Fruit fly (Drosophila melanogaster): ENCODE results near the gene CG14456.
"Not testable (repeated sequence)": the region's sequence is repeated elsewhere in the genome, so short reads cannot be mapped to it uniquely, and the experiment has no call there.

Gene CG14456

dm6 chr3L:22696930-22697329 lies 9.9 kb downstream of the CG14456 start, which contains the start of gene CG32453:
TSS of gene CG32453 (plus strand) at chr3L:22697230.
- TF ChIP-seq Hr83 (GFP tag; optimal IDR thresholded peaks at IDR 0.05; ENCODE audit: poor library complexity, severe bottlenecking); woc (GFP tag; optimal IDR thresholded peaks at IDR 0.05); sage (GFP tag; optimal IDR thresholded peaks at IDR 0.05): not testable (repeated sequence)

dm6 chr3L:22699133-22699532 lies 12.1 kb downstream of the CG14456 start, which contains the start of gene CG45116:
TSS of gene CG45116 (plus strand) at chr3L:22699433.
- TF ChIP-seq rgr (GFP tag; optimal IDR thresholded peaks at IDR 0.05) (no peak), GATAd (GFP tag; optimal IDR thresholded peaks at IDR 0.05) (no peak), tai (GFP tag; optimal IDR thresholded peaks at IDR 0.05) (no peak), dsf (GFP tag; optimal IDR thresholded peaks at IDR 0.05; ENCODE audit: borderline replicate concordance) (no peak), sage (GFP tag; optimal IDR thresholded peaks at IDR 0.05) (no peak), br (GFP tag; optimal IDR thresholded peaks at IDR 0.05) (no peak), Sp1 (GFP tag; optimal IDR thresholded peaks at IDR 0.05) (no peak), Vsx2 (GFP tag; optimal IDR thresholded peaks at IDR 0.05; ENCODE audit: partially characterized antibody) (no peak), Hnf4 (GFP tag; optimal IDR thresholded peaks at IDR 0.05) (no peak), Myc (optimal IDR thresholded peaks at IDR 0.05) (no peak), N (GFP tag; optimal IDR thresholded peaks at IDR 0.05) (no peak), lola (GFP tag; optimal IDR thresholded peaks at IDR 0.05) (no peak), fru (GFP tag; optimal IDR thresholded peaks at IDR 0.05) (no peak), dmrt93B (GFP tag; optimal IDR thresholded peaks at IDR 0.05) (no peak), Hr78 (GFP tag; optimal IDR thresholded peaks at IDR 0.05) (no peak)

dm6 chr3L:22711855-22712254 lies 24.8 kb downstream of the CG14456 start, which contains the start of gene CG11370:
TSS of gene CG11370 (plus strand) at chr3L:22712155.
- TF ChIP-seq HLH106 (tag; optimal IDR thresholded peaks at IDR 0.05), result no peak
- TF ChIP-seq psq (GFP tag; optimal IDR thresholded peaks at IDR 0.05), result no peak
- TF ChIP-seq Sp1 (GFP tag; optimal IDR thresholded peaks at IDR 0.05), result no peak
- TF ChIP-seq foxo (GFP tag; optimal IDR thresholded peaks at IDR 0.05), result no peak
- no peak for TF ChIP-seq jim (GFP tag; optimal IDR thresholded peaks at IDR 0.05)
- TF ChIP-seq rgr (GFP tag; optimal IDR thresholded peaks at IDR 0.05), result no peak

- TF ChIP-seq N (GFP tag; optimal IDR thresholded peaks at IDR 0.05) (no peak), Dfd (GFP tag; optimal IDR thresholded peaks at IDR 0.05) (no peak), woc (GFP tag; optimal IDR thresholded peaks at IDR 0.05) (no peak), Rel (GFP tag; optimal IDR thresholded peaks at IDR 0.05) (no peak), Rel (tag; optimal IDR thresholded peaks at IDR 0.05) (no peak), tai (GFP tag; optimal IDR thresholded peaks at IDR 0.05) (no peak), OdsH (GFP tag; optimal IDR thresholded peaks at IDR 0.05) (no peak), Myc (optimal IDR thresholded peaks at IDR 0.05) (no peak), brk (GFP tag; optimal IDR thresholded peaks at IDR 0.05) (no peak), fru (GFP tag; optimal IDR thresholded peaks at IDR 0.05) (no peak), lola (GFP tag; optimal IDR thresholded peaks at IDR 0.05) (no peak), sv (GFP tag; optimal IDR thresholded peaks at IDR 0.05) (no peak), usp (GFP tag; optimal IDR thresholded peaks at IDR 0.05) (no peak), ey (GFP tag; optimal IDR thresholded peaks at IDR 0.05) (no peak), pan (optimal IDR thresholded peaks at IDR 0.05) (no peak), h (GFP tag; optimal IDR thresholded peaks at IDR 0.05) (no peak), rgr (GFP tag; optimal IDR thresholded peaks at IDR 0.05) (no peak), dsf (GFP tag; optimal IDR thresholded peaks at IDR 0.05; ENCODE audit: borderline replicate concordance) (no peak), dmrt93B (GFP tag; optimal IDR thresholded peaks at IDR 0.05) (no peak), CrebA (GFP tag; optimal IDR thresholded peaks at IDR 0.05; ENCODE audit: borderline replicate concordance) (no peak), Hnf4 (GFP tag; optimal IDR thresholded peaks at IDR 0.05) (no peak)
Observed at dm6 chr3L:22713605-22714004, 26.6 kb downstream of the CG14456 start.

dm6 chr3L:22717137-22717767 lies 30.2 kb downstream of the CG14456 start, which contains the start of the genes ArfGAP3 and CG32452:
TSS of gene ArfGAP3 (minus strand) at chr3L:22717577.
TSS of gene CG32452 (plus strand) at chr3L:22717728.
- TF ChIP-seq dmrt93B (GFP tag; optimal IDR thresholded peaks at IDR 0.05) (peak; percentile 38), CG32264 (GFP tag; optimal IDR thresholded peaks at IDR 0.05) (no peak), sv (GFP tag; optimal IDR thresholded peaks at IDR 0.05) (peak; percentile 62), CG9705 (GFP tag; optimal IDR thresholded peaks at IDR 0.05) (peak; percentile 62), Dfd (GFP tag; optimal IDR thresholded peaks at IDR 0.05) (no peak), Hnf4 (GFP tag; optimal IDR thresholded peaks at IDR 0.05) (no peak), rgr (GFP tag; optimal IDR thresholded peaks at IDR 0.05) (peak; percentile 67), Mio (GFP tag; optimal IDR thresholded peaks at IDR 0.05) (no peak), br (GFP tag; optimal IDR thresholded peaks at IDR 0.05) (no peak), foxo (GFP tag; optimal IDR thresholded peaks at IDR 0.05) (peak in 1 of 2 experiments; percentile 79), usp (GFP tag; optimal IDR thresholded peaks at IDR 0.05) (no peak), woc (GFP tag; optimal IDR thresholded peaks at IDR 0.05) (peak; percentile 75), Sp1 (GFP tag; optimal IDR thresholded peaks at IDR 0.05) (peak; percentile 68), ey (GFP tag; optimal IDR thresholded peaks at IDR 0.05) (peak; percentile 73), GATAd (GFP tag; optimal IDR thresholded peaks at IDR 0.05) (peak; percentile 63), fru (GFP tag; optimal IDR thresholded peaks at IDR 0.05) (peak; percentile 66), brk (GFP tag; optimal IDR thresholded peaks at IDR 0.05) (no peak), Myc (optimal IDR thresholded peaks at IDR 0.05) (peak; percentile 74), HLH106 (tag; optimal IDR thresholded peaks at IDR 0.05) (peak; percentile 77), OdsH (GFP tag; optimal IDR thresholded peaks at IDR 0.05) (peak; percentile 26), psq (GFP tag; optimal IDR thresholded peaks at IDR 0.05) (peak; percentile 50), Jra (GFP tag; optimal IDR thresholded peaks at IDR 0.05) (peak; percentile 68), Hr83 (GFP tag; optimal IDR thresholded peaks at IDR 0.05; ENCODE audit: poor library complexity, severe bottlenecking) (peak; percentile 74), h (GFP tag; optimal IDR thresholded peaks at IDR 0.05) (peak; percentile 70), Rel (GFP tag; optimal IDR thresholded peaks at IDR 0.05) (no peak), Rel (tag; optimal IDR thresholded peaks at IDR 0.05) (peak; percentile 9), Hr78 (GFP tag; optimal IDR thresholded peaks at IDR 0.05) (no peak), N (GFP tag; optimal IDR thresholded peaks at IDR 0.05) (no peak)

All from whole organism, wandering third instar larva.